Worm (Caenorhabditis elegans) whole organism, L3 larva: ENCODE measurements around the gene BE10.4.

Experiments used
- R02D3.7 ChIP-seq: fragments of 150-350 bp; optimal IDR thresholded peaks from 2 replicates; lab custom pipeline; 2014; ENCODE audit warnings: missing biosample characterization, missing genetic modification characterization
- ZK546.5 ChIP-seq: sonication (generic microtip); optimal IDR thresholded peaks from 2 replicates; lab custom pipeline; 2017; ENCODE audit warnings: missing biosample characterization, missing genetic modification characterization
- aly-2 ChIP-seq: fragments of 150-350 bp; optimal IDR thresholded peaks from 2 replicates; lab custom pipeline; 2014; ENCODE audit warnings: missing biosample characterization, missing genetic modification characterization
- ama-1 ChIP-seq: fragments of 150-350 bp; optimal IDR thresholded peaks from 2 replicates; lab custom pipeline; 2018
- ceh-28 ChIP-seq: fragments of 150-350 bp; optimal IDR thresholded peaks from 2 replicates; lab custom pipeline; 2014; ENCODE audit warnings: missing biosample characterization, missing genetic modification reagents, missing genetic modification characterization
- ceh-82 ChIP-seq: fragments of 150-350 bp; optimal IDR thresholded peaks from 2 replicates; lab custom pipeline; 2014; ENCODE audit warnings: missing biosample characterization, missing genetic modification characterization
- egl-5 ChIP-seq: fragments of 150-350 bp; optimal IDR thresholded peaks from 2 replicates; lab custom pipeline; 2017; ENCODE audit warnings: missing biosample characterization, missing genetic modification reagents, missing genetic modification characterization, inconsistent platforms
- elt-2 ChIP-seq: sonication (generic microtip); optimal IDR thresholded peaks from 2 replicates; lab custom pipeline; 2016; ENCODE audit warnings: missing genetic modification reagents, mild to moderate bottlenecking, missing genetic modification characterization, missing compliant biosample characterization
- elt-3 ChIP-seq, 3 experiments: fragments of 150-350 bp in 1 of 3; sonication (generic microtip) in 2 of 3; optimal IDR thresholded peaks; 2 replicates in 2 of 3; 4 replicates in 1 of 3; lab custom pipeline; 2014 to 2017; ENCODE audit warnings: missing biosample characterization in 3 of 3, missing genetic modification characterization in 3 of 3
- jun-1 ChIP-seq: fragments of 150-350 bp; optimal IDR thresholded peaks from 2 replicates; lab custom pipeline; 2014; ENCODE audit warnings: missing biosample characterization, missing genetic modification reagents, missing genetic modification characterization
- lin-15B ChIP-seq: fragments of 150-350 bp; optimal IDR thresholded peaks from 2 replicates; lab custom pipeline; 2014; ENCODE audit warnings: missing biosample characterization, missing genetic modification characterization
- lin-39 ChIP-seq: fragments of 150-350 bp; optimal IDR thresholded peaks from 2 replicates; lab custom pipeline; 2018; ENCODE audit warnings: missing biosample characterization, missing genetic modification reagents, missing genetic modification characterization
- mml-1 ChIP-seq: fragments of 150-350 bp; sonication (generic microtip); optimal IDR thresholded peaks from 3 replicates; lab custom pipeline; 2014; ENCODE audit warnings: missing biosample characterization, missing genetic modification characterization
- nfya-1 ChIP-seq: sonication (generic microtip); optimal IDR thresholded peaks from 2 replicates; lab custom pipeline; 2017; ENCODE audit warnings: missing genetic modification characterization, mild to moderate bottlenecking, missing compliant biosample characterization, antibody characterized with exemption, moderate library complexity; ENCODE audit not compliant: insufficient read depth
- nhr-25 ChIP-seq: sonication (generic microtip); optimal IDR thresholded peaks from 2 replicates; lab custom pipeline; 2017; ENCODE audit warnings: missing biosample characterization, missing genetic modification characterization
- nhr-43 ChIP-seq: sonication (generic microtip); optimal IDR thresholded peaks from 2 replicates; lab custom pipeline; 2016; ENCODE audit warnings: mild to moderate bottlenecking, missing genetic modification characterization, missing compliant biosample characterization; ENCODE audit not compliant: poor library complexity, severe bottlenecking
- nhr-67 ChIP-seq: fragments of 150-350 bp; optimal IDR thresholded peaks from 2 replicates; lab custom pipeline; 2014; ENCODE audit warnings: missing biosample characterization, missing genetic modification characterization
- nhr-76 ChIP-seq: fragments of 150-350 bp; sonication (generic microtip); optimal IDR thresholded peaks from 5 replicates; lab custom pipeline; 2014; ENCODE audit warnings: missing biosample characterization, missing genetic modification characterization
- pqm-1 ChIP-seq: fragments of 150-350 bp; optimal IDR thresholded peaks from 2 replicates; lab custom pipeline; 2017; ENCODE audit warnings: missing biosample characterization, missing genetic modification characterization, inconsistent platforms
- sea-2 ChIP-seq: fragments of 150-350 bp; sonication (generic microtip); optimal IDR thresholded peaks from 4 replicates; lab custom pipeline; 2014; ENCODE audit warnings: missing biosample characterization, missing genetic modification reagents, missing genetic modification characterization
- zag-1 ChIP-seq: fragments of 150-350 bp; optimal IDR thresholded peaks from 2 replicates; lab custom pipeline; 2014; ENCODE audit warnings: missing biosample characterization, missing genetic modification characterization
- ztf-4 ChIP-seq: fragments of 150-350 bp; optimal IDR thresholded peaks from 2 replicates; lab custom pipeline; 2014; ENCODE audit warnings: missing biosample characterization, missing genetic modification characterization

The BE10.4 gene

DNA sequence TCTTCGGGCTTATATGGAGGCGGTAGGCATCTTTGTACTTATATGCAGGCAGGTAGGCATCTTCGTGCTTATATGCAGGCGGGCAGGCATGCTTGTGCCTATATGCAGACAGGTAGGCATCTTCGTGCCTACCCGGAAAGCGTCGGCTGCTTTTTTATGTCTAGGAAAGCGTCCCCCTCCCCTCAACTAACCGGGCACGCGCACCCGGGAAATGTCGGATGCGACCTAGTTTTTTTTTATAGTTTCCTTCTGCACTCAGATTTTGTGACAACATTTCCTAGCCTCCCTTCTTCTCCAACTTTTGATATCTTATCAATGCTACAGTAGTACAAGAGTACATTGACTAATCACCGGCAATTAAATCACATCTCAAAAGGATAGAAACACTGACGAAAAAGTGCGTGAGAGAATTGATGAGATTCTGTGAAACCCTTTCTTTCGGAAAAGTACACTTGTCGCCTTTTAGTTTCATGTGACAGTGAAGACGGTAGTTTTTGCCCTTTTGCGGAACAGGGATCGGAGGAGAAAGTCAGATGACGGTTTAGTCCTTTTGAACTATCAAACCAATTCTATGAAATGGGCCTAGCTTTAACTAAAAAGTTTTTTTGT, 35.8 kb downstream of the BE10.4 start (continued):
- no peak for TF ChIP-seq egl-5
- TF ChIP-seq ceh-82 (tag; lab: Kevin White, UChicago): no peak

DNA sequence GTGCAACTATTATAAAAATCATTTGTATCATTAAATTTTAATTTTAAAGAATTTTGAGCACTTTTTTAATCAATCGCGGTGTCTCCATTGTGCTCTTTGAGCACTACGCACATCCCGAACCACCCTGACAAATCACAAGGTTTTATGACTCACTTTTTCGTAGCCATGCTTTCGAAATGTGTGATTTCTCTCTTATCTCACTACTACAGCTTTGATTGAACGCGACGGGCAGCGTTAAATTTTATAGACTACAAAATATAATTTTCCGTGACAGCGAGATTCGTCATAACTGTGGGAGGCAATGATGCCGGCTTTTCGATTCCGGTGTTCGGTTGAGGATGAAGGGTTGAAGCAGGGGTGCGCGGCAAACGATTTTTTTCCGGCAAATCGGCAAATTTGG, 36.4 kb downstream of the BE10.4 start:
- TF ChIP-seq pqm-1 (tag; lab: Kevin White, UChicago) (peak; percentile 37), nfya-1 (no peak), nhr-67 (tag; lab: Kevin White, UChicago) (no peak), elt-2 (peak; percentile 37)

DNA sequence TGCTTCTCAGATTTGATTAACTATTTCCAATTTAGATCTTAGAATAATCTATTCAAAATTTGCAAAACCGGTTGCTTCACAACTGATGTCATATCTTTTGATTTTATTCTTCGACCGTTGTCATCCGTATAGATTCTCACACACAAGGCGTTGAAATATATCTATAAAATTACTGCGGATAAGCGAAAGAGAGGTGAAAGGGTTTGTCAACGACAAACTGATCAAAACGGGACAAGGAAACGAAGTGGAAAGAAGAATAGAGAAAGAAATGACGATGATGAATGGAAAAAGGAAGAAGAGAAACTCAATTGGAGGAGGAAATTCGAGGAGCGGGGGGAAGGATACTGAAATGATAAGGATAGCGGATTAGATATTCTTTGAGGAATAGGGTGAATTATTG, 37.7 kb downstream of the BE10.4 start:
- TF ChIP-seq mml-1 (tag; lab: Kevin White, UChicago) (no peak), elt-3 (tag; optimal IDR thresholded peaks at IDR 0.05; lab: Kevin White, UChicago) (peak in 2 of 3 experiments; percentile 31 to 39), ceh-28 (tag; lab: Kevin White, UChicago) (peak; percentile 53)

DNA sequence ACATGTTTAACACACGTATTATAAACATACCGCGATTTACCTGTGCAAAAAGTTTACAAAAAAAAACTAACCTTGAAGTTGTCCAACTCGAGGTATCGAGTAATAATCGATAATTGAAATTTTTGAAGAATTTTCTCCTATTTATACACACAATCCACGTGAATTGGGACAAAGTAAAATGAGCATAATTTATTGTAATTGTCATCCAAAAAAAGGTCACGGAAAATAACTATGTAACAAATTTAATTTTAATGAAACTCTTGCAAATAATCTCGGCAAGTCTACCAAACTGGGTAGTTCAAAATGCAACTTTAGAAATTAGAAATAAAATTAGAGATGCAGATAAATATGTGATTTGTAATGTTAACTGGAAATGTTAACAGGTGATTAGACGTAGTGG, 42.1 kb downstream of the BE10.4 start, which contains the start of gene Y37D8A.5:
Y37D8A.5 (minus strand) TSS at position 101 of the 400 bp plus-strand sequence.
- TF ChIP-seq lin-15B (tag; lab: Kevin White, UChicago): no peak
- TF ChIP-seq elt-3 (tag; optimal IDR thresholded peaks at IDR 0.05; lab: Kevin White, UChicago): no peak
- TF ChIP-seq jun-1 (tag; lab: Kevin White, UChicago): no peak
- TF ChIP-seq ama-1 (lab: Kevin White, UChicago): no peak
- peak; percentile 23 for TF ChIP-seq ceh-28 (tag; lab: Kevin White, UChicago)
- TF ChIP-seq, all 47 proteins: peak for 1

DNA sequence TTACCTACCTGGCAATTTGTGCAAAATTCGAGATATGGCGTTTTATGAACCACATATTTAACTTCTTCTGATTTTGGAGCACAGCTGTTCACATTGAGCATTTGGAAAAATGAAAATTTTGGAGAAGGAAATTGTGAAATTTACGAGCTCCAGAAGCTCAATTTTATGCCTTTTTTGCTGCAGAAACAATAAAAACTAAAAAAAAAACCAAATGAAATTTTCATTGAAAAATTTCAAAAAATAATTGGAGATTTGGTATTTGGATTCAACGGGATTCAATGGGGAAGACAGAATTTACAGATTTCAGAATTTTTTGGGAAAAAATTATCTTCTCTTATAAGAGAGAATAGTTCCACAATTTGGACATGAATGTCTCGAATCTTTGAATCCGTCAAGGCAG, 43.3 kb downstream of the BE10.4 start, which contains the start of gene Y37D8A.26:
Y37D8A.26 (minus strand) TSS at position 101 of the 400 bp plus-strand sequence.
- no peak for TF ChIP-seq aly-2 (tag; lab: Kevin White, UChicago)
- TF ChIP-seq elt-2: no peak

DNA sequence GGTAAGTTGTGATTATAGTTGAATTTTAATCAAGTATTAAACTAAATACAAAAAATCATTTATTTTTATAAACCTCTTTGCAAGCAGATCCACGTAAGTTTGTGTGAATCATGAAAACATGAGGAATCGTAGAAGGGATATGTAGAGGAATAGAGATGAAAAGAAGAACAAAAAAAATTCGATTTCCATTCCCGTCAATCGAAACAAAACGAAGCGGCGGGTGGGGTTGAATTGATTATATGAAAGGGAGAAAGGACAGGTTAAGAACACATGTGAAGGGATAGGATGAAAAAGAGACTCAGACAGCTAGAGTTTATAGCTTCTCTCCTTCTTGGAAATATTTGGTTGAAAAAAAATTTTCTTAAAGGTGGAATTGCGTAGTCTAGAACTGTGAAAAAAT, 46.8 kb downstream of the BE10.4 start:
- no peak for TF ChIP-seq lin-39 (tag; lab: Kevin White, UChicago)
- no peak for TF ChIP-seq nfya-1
- TF ChIP-seq egl-5: no peak
- no peak for TF ChIP-seq nhr-43
- TF ChIP-seq ZK546.5 (tag; lab: Kevin White, UChicago): no peak
- peak; percentile 28 for TF ChIP-seq nhr-25 (tag; lab: Kevin White, UChicago)
- no peak for TF ChIP-seq sea-2 (GFP tag; lab: Kevin White, UChicago)

DNA sequence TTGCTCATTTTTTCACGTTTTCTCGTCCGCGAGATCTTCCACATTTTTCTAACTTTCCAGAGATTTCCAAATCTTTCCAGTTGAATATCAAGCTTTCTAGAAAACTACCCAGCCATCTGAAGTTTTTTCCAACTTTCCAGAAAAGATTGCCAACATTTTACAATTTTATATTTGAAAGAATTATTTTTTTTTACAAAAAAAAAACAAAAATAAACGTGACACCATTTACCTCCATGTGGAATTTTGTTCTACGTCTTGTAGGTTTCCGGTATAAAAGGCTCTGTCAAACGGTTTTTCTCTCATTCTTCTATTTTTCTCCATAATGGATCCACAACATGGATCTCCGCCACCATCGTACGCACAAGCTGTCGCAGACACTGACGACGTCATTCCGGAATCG, 51.4 kb downstream of the BE10.4 start, which contains the start of gene Y37D8A.8:
Y37D8A.8 (plus strand) TSS at position 301 of the 400 bp plus-strand sequence.
- TF ChIP-seq nhr-76 (tag; lab: Kevin White, UChicago) (no peak), zag-1 (tag; lab: Kevin White, UChicago) (no peak), lin-39 (tag; lab: Kevin White, UChicago) (no peak), ztf-4 (tag; lab: Kevin White, UChicago) (no peak), R02D3.7 (tag; lab: Kevin White, UChicago) (no peak), egl-5 (no peak), aly-2 (tag; lab: Kevin White, UChicago) (no peak)
- TF ChIP-seq, all 47 proteins: peak for 0
